Worm (Caenorhabditis elegans): Measurements from ENCODE around the gene F40B5.2.

ce11 chrX:8368210-8368609 lies 557 bp downstream of the F40B5.2 start:
- TF ChIP-seq mcd-1 (GFP tag; IDR thresholded peaks at IDR 0.05), result no peak; the same call in 1 of the 2 replicates
- TF ChIP-seq lsy-27 (tag; optimal IDR thresholded peaks at IDR 0.05; ENCODE audit: borderline replicate concordance, insufficient read depth), result no peak
- no peak for TF ChIP-seq unc-62 (GFP tag; optimal IDR thresholded peaks at IDR 0.05)
- no peak for TF ChIP-seq snpc-4 (GFP tag; optimal IDR thresholded peaks at IDR 0.05)
- peak in 1 of 4 experiments; percentile 48 for TF ChIP-seq snpc-4 (tag; optimal IDR thresholded peaks at IDR 0.05)
